Worm (Caenorhabditis elegans): ENCODE results near the gene pqe-1.

ce11 chrIII:5344561-5344960, 33.5 kb downstream of the pqe-1 start:
- no peak for TF ChIP-seq ama-1 (optimal IDR thresholded peaks at IDR 0.05)
- TF ChIP-seq ceh-36 (tag; optimal IDR thresholded peaks at IDR 0.05): no peak
- no peak for TF ChIP-seq sea-1 (GFP tag; conservative IDR thresholded peaks at IDR 0.05)
- TF ChIP-seq aly-1 (tag; optimal IDR thresholded peaks at IDR 0.05): no peak
- TF ChIP-seq hmbx-1 (tag; optimal IDR thresholded peaks at IDR 0.05): no peak
- no peak for TF ChIP-seq ceh-13 (GFP tag; optimal IDR thresholded peaks at IDR 0.05)
- TF ChIP-seq scrt-1 (GFP tag; IDR thresholded peaks at IDR 0.05): no peak
- TF ChIP-seq tra-4 (tag; optimal IDR thresholded peaks at IDR 0.05): no peak
